Fruit fly (Drosophila melanogaster): ENCODE results near the gene Shawl.

The Shawl gene

DNA sequence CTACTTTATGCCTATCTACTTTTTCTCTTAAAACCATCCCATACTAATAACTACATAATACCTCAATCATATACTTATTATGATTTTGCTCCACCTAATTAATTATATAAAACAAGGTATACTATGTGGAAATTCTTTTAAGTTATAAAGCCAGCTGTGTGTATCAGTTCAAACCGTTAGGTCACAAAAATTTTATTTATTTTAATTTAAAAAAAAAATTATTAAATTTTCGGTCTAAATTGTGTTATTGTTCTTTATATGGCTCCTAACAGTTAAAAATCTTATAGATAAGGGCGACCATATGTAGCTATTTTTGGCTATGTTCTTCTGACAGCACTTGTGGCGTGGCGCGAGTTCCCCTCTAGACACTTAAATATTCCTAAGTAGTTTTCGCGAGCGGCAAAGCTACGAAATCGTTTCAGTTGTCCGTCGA, 27.7 kb downstream of the Shawl start, which contains the start of gene Aldh:
Gene Aldh (plus strand): TSS at position 150 of the 433 bp plus-strand sequence.
- TF ChIP-seq D19A (tag; optimal IDR thresholded peaks at IDR 0.05): no peak
- no peak for TF ChIP-seq CG3995 (GFP tag; optimal IDR thresholded peaks at IDR 0.05)
- TF ChIP-seq hth (optimal IDR thresholded peaks at IDR 0.05): no peak
- TF ChIP-seq CG3407 (GFP tag; optimal IDR thresholded peaks at IDR 0.05): no peak
- peak; percentile 75 for TF ChIP-seq CG9932 (GFP tag; IDR thresholded peaks at IDR 0.05)
- no peak for TF ChIP-seq HmgD (GFP tag; optimal IDR thresholded peaks at IDR 0.05)
- TF ChIP-seq Drgx (GFP tag; IDR thresholded peaks at IDR 0.05): peak; percentile 65
- no peak for TF ChIP-seq Nf-YC (tag; optimal IDR thresholded peaks at IDR 0.05)
- TF ChIP-seq CG3847 (GFP tag; IDR thresholded peaks at IDR 0.05): peak; percentile 50
- no peak for TF ChIP-seq slou (GFP tag; optimal IDR thresholded peaks at IDR 0.05)
- TF ChIP-seq CG17361 (GFP tag; IDR thresholded peaks at IDR 0.05): no peak; the same call in 2 of the 3 replicates
- TF ChIP-seq lbe (GFP tag; optimal IDR thresholded peaks at IDR 0.05): no peak
- no peak for TF ChIP-seq CG11696 (GFP tag; IDR thresholded peaks at IDR 0.05)
- no peak for TF ChIP-seq chn (GFP tag; optimal IDR thresholded peaks at IDR 0.05)
- no peak for TF ChIP-seq CG9797 (GFP tag; optimal IDR thresholded peaks at IDR 0.05)
- TF ChIP-seq Ets65A (GFP tag): peak; percentile 57
- TF ChIP-seq schlank (tag; optimal IDR thresholded peaks at IDR 0.05): no peak
- no peak for TF ChIP-seq CHES-1-like (GFP tag; optimal IDR thresholded peaks at IDR 0.05)
- TF ChIP-seq slbo (GFP tag; IDR thresholded peaks at IDR 0.05): peak; percentile 72
- no peak for TF ChIP-seq Mad (GFP tag; optimal IDR thresholded peaks at IDR 0.05)
- TF ChIP-seq CG6175 (GFP tag; IDR thresholded peaks at IDR 0.05): 0 out of 3 replicates have a peak, but pooled peaks have one; percentile 34
- TF ChIP-seq bigmax (GFP tag; optimal IDR thresholded peaks at IDR 0.05): no peak
- TF ChIP-seq Asciz (GFP tag; optimal IDR thresholded peaks at IDR 0.05): no peak
- no peak for TF ChIP-seq CG10565 (GFP tag; optimal IDR thresholded peaks at IDR 0.05)
- no peak for TF ChIP-seq CG11723 (GFP tag; optimal IDR thresholded peaks at IDR 0.05)
- TF ChIP-seq peb (GFP tag; IDR thresholded peaks at IDR 0.05): no peak
- TF ChIP-seq CG8478 (optimal IDR thresholded peaks at IDR 0.05): no peak
- no peak for TF ChIP-seq ara (GFP tag; IDR thresholded peaks at IDR 0.05)
- no peak for TF ChIP-seq trh (GFP tag; optimal IDR thresholded peaks at IDR 0.05)
- TF ChIP-seq trem (tag; optimal IDR thresholded peaks at IDR 0.05): no peak
- TF ChIP-seq Blimp-1 (GFP tag; optimal IDR thresholded peaks at IDR 0.05): no peak
- no peak for TF ChIP-seq insv (GFP tag; optimal IDR thresholded peaks at IDR 0.05)
- TF ChIP-seq HLH54F (GFP tag; optimal IDR thresholded peaks at IDR 0.05): no peak
- TF ChIP-seq gcm2 (GFP tag; optimal IDR thresholded peaks at IDR 0.05): no peak
- TF ChIP-seq CG42726 (GFP tag; IDR thresholded peaks at IDR 0.05; ENCODE audit: partially characterized antibody): no peak
- TF ChIP-seq tap (tag; optimal IDR thresholded peaks at IDR 0.05): no peak
- TF ChIP-seq Fer2 (tag; optimal IDR thresholded peaks at IDR 0.05): no peak
- TF ChIP-seq Meics (GFP tag; optimal IDR thresholded peaks at IDR 0.05): peak; percentile 67
- TF ChIP-seq Sox100B (GFP tag; optimal IDR thresholded peaks at IDR 0.05): peak; percentile 12
- TF ChIP-seq ind (GFP tag; optimal IDR thresholded peaks at IDR 0.05): no peak
- no peak for TF ChIP-seq NC2α (GFP tag; optimal IDR thresholded peaks at IDR 0.05)
- TF ChIP-seq tup (GFP tag; optimal IDR thresholded peaks at IDR 0.05): no peak
- TF ChIP-seq CG34422 (GFP tag; IDR thresholded peaks at IDR 0.05): no peak
- TF ChIP-seq bab2 (GFP tag; optimal IDR thresholded peaks at IDR 0.05): no peak
- TF ChIP-seq CG1647 (GFP tag; optimal IDR thresholded peaks at IDR 0.05): no peak
- no peak for TF ChIP-seq CG14050 (GFP tag; IDR thresholded peaks at IDR 0.05)
- no peak for TF ChIP-seq toy (GFP tag; IDR thresholded peaks at IDR 0.05)
- peak; percentile 93 for TF ChIP-seq Hey (tag; optimal IDR thresholded peaks at IDR 0.05)
- no peak for TF ChIP-seq onecut (GFP tag; IDR thresholded peaks at IDR 0.05)
- TF ChIP-seq H15 (GFP tag; IDR thresholded peaks at IDR 0.05): no peak
- no peak for TF ChIP-seq yki (optimal IDR thresholded peaks at IDR 0.05)
- no peak for TF ChIP-seq her (GFP tag; optimal IDR thresholded peaks at IDR 0.05)
- TF ChIP-seq Spps (tag; optimal IDR thresholded peaks at IDR 0.05): no peak
- no peak for TF ChIP-seq slp2 (GFP tag; optimal IDR thresholded peaks at IDR 0.05)
